Worm (Caenorhabditis elegans): ENCODE results near the gene npr-31.

DNA sequence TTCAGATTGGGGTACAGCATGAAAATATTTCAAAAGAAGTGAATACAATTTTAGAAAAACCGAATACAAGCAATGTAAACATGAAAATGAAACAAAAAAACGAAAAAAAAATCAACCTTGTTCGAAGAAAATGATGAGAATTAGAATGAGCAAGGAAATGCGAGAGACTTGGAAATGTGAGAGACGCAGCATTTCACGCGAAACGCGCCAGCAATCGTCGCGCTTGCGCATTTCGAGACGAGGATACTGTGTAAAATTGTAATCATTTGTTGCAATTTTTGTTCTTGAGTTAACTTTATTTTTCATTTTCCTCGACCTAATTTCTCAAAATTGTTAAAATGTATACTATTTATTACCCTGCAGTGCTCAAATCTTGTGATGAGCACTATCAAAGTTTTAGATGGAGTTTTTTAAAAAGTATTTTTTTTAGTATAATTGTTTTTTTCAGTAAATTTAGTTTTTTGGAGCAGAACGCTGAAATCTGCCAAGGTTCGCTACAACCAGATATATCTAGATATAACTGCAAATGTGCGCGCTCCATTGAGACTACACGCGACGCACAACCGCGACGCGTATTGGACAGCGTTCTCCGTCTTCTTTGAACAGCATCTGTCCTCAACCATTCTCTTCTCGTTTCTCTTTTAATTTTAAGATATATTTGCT is 7.7 kb downstream of the npr-31 start, which contains the start of gene fust-1:
- TF ChIP-seq mdl-1 (tag; optimal IDR thresholded peaks at IDR 0.05) (peak in 1 of 2 experiments; percentile 72), ceh-82 (tag; optimal IDR thresholded peaks at IDR 0.05) (peak; percentile 69), fos-1 (tag; optimal IDR thresholded peaks at IDR 0.05) (peak; percentile 91), nhr-12 (tag; optimal IDR thresholded peaks at IDR 0.05) (no peak), nhr-23 (tag; optimal IDR thresholded peaks at IDR 0.05) (no peak), egl-27 (tag; optimal IDR thresholded peaks at IDR 0.05) (peak; percentile 94), sma-9 (GFP tag; optimal IDR thresholded peaks at IDR 0.05) (peak; percentile 98), sma-9 (tag; optimal IDR thresholded peaks at IDR 0.05) (no peak), elt-3 (tag; optimal IDR thresholded peaks at IDR 0.05) (no peak), zag-1 (tag; optimal IDR thresholded peaks at IDR 0.05) (peak; percentile 80)
